Fruit fly (Drosophila melanogaster) S2 (cell line): ENCODE data around the gene CG31459.

Experiments used
- CG8478 ChIP-seq: fragments of >200 bp; optimal IDR thresholded peaks from 2 replicates; lab custom pipeline; 2018
- CTCF ChIP-seq, 2 experiments: fragments of >200 bp; optimal IDR thresholded peaks; 2 replicates each; lab custom pipeline; 2018

DNA sequence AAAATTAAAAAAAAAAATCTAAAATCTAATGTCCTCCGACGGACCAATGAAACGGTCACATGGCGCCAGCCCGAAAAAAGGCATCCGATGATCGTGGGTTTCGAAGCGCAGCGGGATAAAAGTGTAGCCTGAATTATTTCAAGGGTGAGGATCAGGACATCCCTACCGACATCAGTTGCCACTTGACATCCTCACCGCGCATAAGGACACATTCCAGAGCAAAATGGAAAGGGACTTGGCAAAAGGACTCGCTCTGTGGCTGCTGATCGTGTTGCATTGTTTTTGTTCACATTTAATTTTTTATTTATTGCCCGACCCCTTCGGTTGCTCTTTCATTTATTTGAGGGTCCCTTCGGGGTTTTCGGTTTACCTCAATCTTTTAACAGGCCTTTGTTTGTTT lies 41.0 kb upstream of the CG31459 start:
- no peak for TF ChIP-seq CG8478 (lab: Kevin White, UChicago)
- no peak for TF ChIP-seq CTCF (optimal IDR thresholded peaks at IDR 0.05; lab: Kevin White, UChicago)
